Worm (Caenorhabditis elegans) whole organism, early embryonic: Measurements from ENCODE around the gene Y49F6B.2.
A peak's percentile ranks its signal among the peaks of the same experiment; 100 is the strongest.
"Not testable (repeated sequence)": the region's sequence is repeated elsewhere in the genome, so short reads cannot be mapped to it uniquely, and the experiment has no call there.

Source experiments
- B0310.2 ChIP-seq: sonication (generic microtip); optimal IDR thresholded peaks from 2 replicates; lab custom pipeline; 2016; ENCODE audit warnings: mild to moderate bottlenecking, missing genetic modification characterization, missing compliant biosample characterization
- F13C5.2 ChIP-seq: sonication (generic microtip); optimal IDR thresholded peaks from 2 replicates; lab custom pipeline; 2017; ENCODE audit warnings: mild to moderate bottlenecking, missing genetic modification characterization, inconsistent platforms, missing compliant biosample characterization
- aly-1 ChIP-seq: sonication (generic microtip); optimal IDR thresholded peaks from 2 replicates; lab custom pipeline; 2016; ENCODE audit warnings: missing genetic modification characterization, missing compliant biosample characterization
- ama-1 ChIP-seq: fragments of 150-350 bp; optimal IDR thresholded peaks from 2 replicates; lab custom pipeline; 2014
- ceh-13 ChIP-seq: fragments of 200-800 bp; sonication (Bioruptor generic); optimal IDR thresholded peaks from 2 replicates; lab custom pipeline; 2018; ENCODE audit warnings: mild to moderate bottlenecking, missing genetic modification characterization, missing compliant biosample characterization
- ceh-36 ChIP-seq: sonication (generic microtip); optimal IDR thresholded peaks from 2 replicates; lab custom pipeline; 2016; ENCODE audit warnings: missing genetic modification characterization, inconsistent platforms, missing compliant biosample characterization
- ets-7 ChIP-seq: sonication (generic microtip); optimal IDR thresholded peaks from 2 replicates; lab custom pipeline; 2016; ENCODE audit warnings: missing genotype, missing genetic modification characterization, missing compliant biosample characterization
- flt-1 ChIP-seq: fragments of 200-800 bp; sonication (Bioruptor generic); IDR thresholded peaks from 2 replicates; pipeline ENCODE4 v1.3.6; 2022; ENCODE audit warnings: missing genetic modification characterization, missing compliant biosample characterization
- hmbx-1 ChIP-seq: sonication (generic microtip); optimal IDR thresholded peaks from 2 replicates; lab custom pipeline; 2016; ENCODE audit warnings: mild to moderate bottlenecking, missing genetic modification characterization, missing compliant biosample characterization
- hmg-4 ChIP-seq: fragments of 200-800 bp; sonication (Bioruptor generic); optimal IDR thresholded peaks from 2 replicates; lab custom pipeline; 2018; ENCODE audit warnings: mild to moderate bottlenecking, missing genetic modification characterization, missing compliant biosample characterization
- hnd-1 ChIP-seq: sonication (generic microtip); optimal IDR thresholded peaks from 2 replicates; lab custom pipeline; 2016; ENCODE audit warnings: missing genetic modification characterization, missing compliant biosample characterization
- pes-1 ChIP-seq: fragments of 200-800 bp; sonication (Bioruptor generic); IDR thresholded peaks from 2 replicates; pipeline ENCODE4 v1.3.6; 2022; ENCODE audit warnings: missing genetic modification reagents, missing genetic modification characterization, missing compliant biosample characterization
- scrt-1 ChIP-seq: fragments of 200-800 bp; sonication (Bioruptor generic); IDR thresholded peaks from 2 replicates; pipeline ENCODE4 v1.3.6; 2022; ENCODE audit warnings: missing genetic modification characterization, missing compliant biosample characterization
- sea-1 ChIP-seq: fragments of 200-800 bp; sonication (Bioruptor generic); conservative IDR thresholded peaks from 2 replicates; pipeline ENCODE4 v1.3.6; 2022; ENCODE audit warnings: missing genetic modification characterization, missing compliant biosample characterization
- tbx-11 ChIP-seq: fragments of 200-800 bp; sonication (Bioruptor generic); IDR thresholded peaks from 2 replicates; pipeline ENCODE4 v1.3.6; 2022; ENCODE audit warnings: missing genetic modification characterization, missing compliant biosample characterization
- tbx-37 ChIP-seq: fragments of 200-800 bp; sonication (Bioruptor generic); conservative IDR thresholded peaks from 2 replicates; pipeline ENCODE4 v1.3.6; 2022; ENCODE audit warnings: missing genetic modification reagents, missing genetic modification characterization, missing compliant biosample characterization
- tra-4 ChIP-seq: sonication (generic microtip); optimal IDR thresholded peaks from 2 replicates; lab custom pipeline; 2017; ENCODE audit warnings: missing genetic modification characterization, missing compliant biosample characterization

Gene Y49F6B.2

ce11 chrII:3464580-3464979 lies 38.2 kb upstream of the Y49F6B.2 start, which contains the start of gene C16C8.10:
TSS of gene C16C8.10 (minus strand) at chrII:3464680.
- TF ChIP-seq ceh-36 (tag; lab: Kevin White, UChicago); ama-1 (lab: Kevin White, UChicago); scrt-1: not testable (repeated sequence)

ce11 chrII:3470549-3470948 lies 32.2 kb upstream of the Y49F6B.2 start, which contains the start of gene Y49F6B.20:
TSS of gene Y49F6B.20 (minus strand) at chrII:3470649.
- TF ChIP-seq hmbx-1 (tag; lab: Kevin White, UChicago) (no peak), aly-1 (no peak), pes-1 (no peak), ets-7 (tag; lab: Kevin White, UChicago) (no peak), flt-1 (GFP tag; lab: Robert Waterston, UW) (no peak), ceh-13 (GFP tag; lab: Kevin White, UChicago) (no peak), tbx-11 (GFP tag; lab: Robert Waterston, UW) (no peak), tbx-37 (GFP tag; lab: Robert Waterston, UW) (no peak), ama-1 (lab: Kevin White, UChicago) (no peak), hnd-1 (tag; lab: Kevin White, UChicago) (no peak)

- TF ChIP-seq sea-1 = no peak
- TF ChIP-seq B0310.2 (tag; lab: Kevin White, UChicago) = no peak
- TF ChIP-seq tra-4 (tag; lab: Kevin White, UChicago) = no peak
- TF ChIP-seq aly-1 = no peak
- TF ChIP-seq hnd-1 (tag; lab: Kevin White, UChicago) = no peak
- no peak for TF ChIP-seq ama-1 (lab: Kevin White, UChicago)
- TF ChIP-seq ceh-13 (GFP tag; lab: Kevin White, UChicago) = no peak
- no peak for TF ChIP-seq ceh-36 (tag; lab: Kevin White, UChicago)
- TF ChIP-seq tbx-11 (GFP tag; lab: Robert Waterston, UW) = no peak
- no peak for TF ChIP-seq ets-7 (tag; lab: Kevin White, UChicago)
- TF ChIP-seq tbx-37 (GFP tag; lab: Robert Waterston, UW) = no peak
- no peak for TF ChIP-seq hmbx-1 (tag; lab: Kevin White, UChicago)
- no peak for TF ChIP-seq scrt-1
Observed at ce11 chrII:3471603-3472002, 31.2 kb upstream of the Y49F6B.2 start, which contains the start of gene Y49F6B.13. TSS of gene Y49F6B.13 (minus strand) at chrII:3471703.

ce11 chrII:3472316-3472715 lies 30.5 kb upstream of the Y49F6B.2 start, which contains the start of gene Y49F6B.12:
TSS of gene Y49F6B.12 (minus strand) at chrII:3472416.
- TF ChIP-seq sea-1 (no peak), hmg-4 (GFP tag; lab: Kevin White, UChicago) (no peak), tbx-11 (GFP tag; lab: Robert Waterston, UW) (no peak), tra-4 (tag; lab: Kevin White, UChicago) (no peak), scrt-1 (no peak), aly-1 (no peak), ama-1 (lab: Kevin White, UChicago) (no peak), tbx-37 (GFP tag; lab: Robert Waterston, UW) (no peak), pes-1 (no peak), ets-7 (tag; lab: Kevin White, UChicago) (no peak), F13C5.2 (tag; lab: Kevin White, UChicago) (no peak), hmbx-1 (tag; lab: Kevin White, UChicago) (no peak), B0310.2 (tag; lab: Kevin White, UChicago) (no peak), ceh-13 (GFP tag; lab: Kevin White, UChicago) (no peak), flt-1 (GFP tag; lab: Robert Waterston, UW) (no peak), ceh-36 (tag; lab: Kevin White, UChicago) (no peak), hnd-1 (tag; lab: Kevin White, UChicago) (no peak)

ce11 chrII:3472817-3473216 lies 30.0 kb upstream of the Y49F6B.2 start, which contains the start of gene Y49F6B.6:
TSS of gene Y49F6B.6 (plus strand) at chrII:3473117.
- TF ChIP-seq tbx-11 (GFP tag; lab: Robert Waterston, UW) (no peak), tra-4 (tag; lab: Kevin White, UChicago) (no peak), ceh-13 (GFP tag; lab: Kevin White, UChicago) (no peak), ets-7 (tag; lab: Kevin White, UChicago) (no peak), flt-1 (GFP tag; lab: Robert Waterston, UW) (no peak), ama-1 (lab: Kevin White, UChicago) (no peak), scrt-1 (no peak), ceh-36 (tag; lab: Kevin White, UChicago) (no peak), tbx-37 (GFP tag; lab: Robert Waterston, UW) (no peak), F13C5.2 (tag; lab: Kevin White, UChicago) (no peak), sea-1 (no peak), pes-1 (no peak), hnd-1 (tag; lab: Kevin White, UChicago) (no peak), hmg-4 (GFP tag; lab: Kevin White, UChicago) (no peak), B0310.2 (tag; lab: Kevin White, UChicago) (no peak), aly-1 (no peak)

- TF ChIP-seq flt-1 (GFP tag; lab: Robert Waterston, UW) (no peak), ama-1 (lab: Kevin White, UChicago) (no peak), tbx-11 (GFP tag; lab: Robert Waterston, UW) (no peak), B0310.2 (tag; lab: Kevin White, UChicago) (no peak), sea-1 (no peak), pes-1 (no peak), ceh-36 (tag; lab: Kevin White, UChicago) (no peak), hnd-1 (tag; lab: Kevin White, UChicago) (no peak), F13C5.2 (tag; lab: Kevin White, UChicago) (no peak), tra-4 (tag; lab: Kevin White, UChicago) (no peak), scrt-1 (no peak), hmbx-1 (tag; lab: Kevin White, UChicago) (no peak), ets-7 (tag; lab: Kevin White, UChicago) (no peak), tbx-37 (GFP tag; lab: Robert Waterston, UW) (no peak), ceh-13 (GFP tag; lab: Kevin White, UChicago) (no peak), aly-1 (no peak), hmg-4 (GFP tag; lab: Kevin White, UChicago) (no peak)
Observed at ce11 chrII:3473744-3474143, 29.0 kb upstream of the Y49F6B.2 start, which contains the start of gene sdz-32. TSS of gene sdz-32 (plus strand) at chrII:3474044.

- TF ChIP-seq pes-1 = no peak
- TF ChIP-seq ceh-36 (tag; lab: Kevin White, UChicago) = peak; percentile 71
Observed at ce11 chrII:3476536-3476935, 26.2 kb upstream of the Y49F6B.2 start.
